Worm (Caenorhabditis elegans) whole organism, mixed stage, embryonic: ENCODE measurements around the gene snet-1.

Experiments
- nhr-237 ChIP-seq: fragments of 150-350 bp; optimal IDR thresholded peaks from 2 replicates; lab custom pipeline; 2014; ENCODE audit warnings: missing biosample characterization, missing genetic modification characterization
- nhr-76 ChIP-seq: sonication (generic microtip); optimal IDR thresholded peaks from 2 replicates; lab custom pipeline; 2017; ENCODE audit warnings: missing biosample characterization, missing genetic modification characterization

- no peak for TF ChIP-seq nhr-76 (tag; lab: Kevin White, UChicago)
- no peak for TF ChIP-seq nhr-237 (tag; lab: Kevin White, UChicago)
Measured at ce11 chrX:3705319-3705718, 36.6 kb upstream of the snet-1 start.
